Worm (Caenorhabditis elegans) whole organism, young adult: Measurements from ENCODE around the gene Y49E10.25.
A peak's percentile ranks its signal among the peaks of the same experiment; 100 is the strongest.

Experiments
- B0336.3 ChIP-seq: fragments of 200-800 bp; sonication (Bioruptor generic); IDR thresholded peaks from 2 replicates; pipeline ENCODE4 v1.3.6; 2022; ENCODE audit warnings: missing genetic modification characterization, missing compliant biosample characterization
- F10E7.11 ChIP-seq: sonication (generic microtip); optimal IDR thresholded peaks from 2 replicates; lab custom pipeline; 2017; ENCODE audit warnings: mild to moderate bottlenecking, missing genetic modification characterization, moderate library complexity, missing compliant biosample characterization
- F37B4.10 ChIP-seq: fragments of 200-800 bp; sonication (Bioruptor generic); IDR thresholded peaks from 2 replicates; pipeline ENCODE4 v1.3.6; 2022; ENCODE audit warnings: missing genetic modification characterization, missing compliant biosample characterization
- F39B2.1 ChIP-seq: fragments of 200-800 bp; sonication (Bioruptor generic); IDR thresholded peaks from 2 replicates; pipeline ENCODE4 v1.3.6; 2022; ENCODE audit warnings: missing genetic modification reagents, missing genetic modification characterization, missing compliant biosample characterization
- F52B5.7 ChIP-seq: sonication (generic microtip); optimal IDR thresholded peaks from 2 replicates; lab custom pipeline; 2016; ENCODE audit warnings: mild to moderate bottlenecking, missing genetic modification characterization, missing compliant biosample characterization
- F57A8.1 ChIP-seq: fragments of 200-800 bp; sonication (Bioruptor generic); optimal IDR thresholded peaks from 2 replicates; lab custom pipeline; 2018; ENCODE audit warnings: mild to moderate bottlenecking, missing genetic modification characterization, moderate library complexity, missing compliant biosample characterization
- F57C9.4 ChIP-seq: sonication (generic microtip); optimal IDR thresholded peaks from 2 replicates; lab custom pipeline; 2017; ENCODE audit warnings: mild to moderate bottlenecking, missing genetic modification characterization, missing compliant biosample characterization
- K12H6.12 ChIP-seq: fragments of 200-800 bp; sonication (Bioruptor generic); optimal IDR thresholded peaks from 2 replicates; lab custom pipeline; 2018; ENCODE audit warnings: mild to moderate bottlenecking, missing genetic modification characterization, missing compliant biosample characterization
- Y67H2A.10 ChIP-seq: fragments of 200-800 bp; sonication (Bioruptor generic); conservative IDR thresholded peaks from 2 replicates; pipeline ENCODE4 v1.3.6; 2022; ENCODE audit warnings: missing genetic modification reagents, missing genetic modification characterization, missing compliant biosample characterization
- Y95B8A.8 ChIP-seq: fragments of 200-800 bp; sonication (Bioruptor generic); IDR thresholded peaks from 2 replicates; pipeline ENCODE4 v1.3.6; 2022; ENCODE audit warnings: missing genetic modification reagents, missing genetic modification characterization, missing compliant biosample characterization
- aptf-3 ChIP-seq: fragments of 200-800 bp; sonication (Bioruptor generic); IDR thresholded peaks from 2 replicates; pipeline ENCODE4 v1.3.6; 2022; ENCODE audit warnings: missing genetic modification characterization, missing compliant biosample characterization
- attf-3 ChIP-seq: fragments of 200-800 bp; sonication (Bioruptor generic); conservative IDR thresholded peaks from 2 replicates; pipeline ENCODE4 v1.3.6; 2022; ENCODE audit warnings: missing genetic modification reagents, missing genetic modification characterization, missing compliant biosample characterization
- bed-1 ChIP-seq: fragments of 200-800 bp; sonication (Bioruptor generic); IDR thresholded peaks from 2 replicates; pipeline ENCODE4 v1.3.6; 2022; ENCODE audit warnings: missing genetic modification reagents, missing genetic modification characterization, missing compliant biosample characterization
- cebp-1 ChIP-seq, 2 experiments: fragments of 200-800 bp in 1 of 2; sonication (Bioruptor generic) in 1 of 2; sonication (generic microtip) in 1 of 2; IDR thresholded peaks in 1 of 2; optimal IDR thresholded peaks in 1 of 2; 2 replicates each; pipeline versions ENCODE4 v1.3.6 to Lab custom; 2017 to 2022; ENCODE audit warnings: missing compliant biosample characterization in 2 of 2, missing genetic modification characterization in 2 of 2, mild to moderate bottlenecking in 1 of 2, missing genetic modification reagents in 1 of 2, moderate library complexity in 1 of 2
- ceh-79 ChIP-seq: sonication (generic microtip); optimal IDR thresholded peaks from 2 replicates; lab custom pipeline; 2017; ENCODE audit warnings: mild to moderate bottlenecking, missing genetic modification characterization, missing compliant biosample characterization
- die-1 ChIP-seq: sonication (generic microtip); optimal IDR thresholded peaks from 2 replicates; lab custom pipeline; 2016; ENCODE audit warnings: missing genotype, mild to moderate bottlenecking, missing genetic modification characterization, missing compliant biosample characterization
- dox-1 ChIP-seq: fragments of 200-800 bp; sonication (Bioruptor generic); IDR thresholded peaks from 2 replicates; pipeline ENCODE4 v1.3.6; 2022; ENCODE audit warnings: missing genetic modification reagents, missing genetic modification characterization, missing compliant biosample characterization
- egl-18 ChIP-seq: fragments of 200-800 bp; sonication (Bioruptor generic); IDR thresholded peaks from 2 replicates; pipeline ENCODE4 v1.3.6; 2022; ENCODE audit warnings: missing genetic modification reagents, missing genetic modification characterization, missing compliant biosample characterization
- egrh-3 ChIP-seq: fragments of 200-800 bp; sonication (Bioruptor generic); IDR thresholded peaks from 2 replicates; pipeline ENCODE4 v1.3.6; 2022; ENCODE audit warnings: missing genetic modification reagents, missing genetic modification characterization, missing compliant biosample characterization
- ekl-4 ChIP-seq: fragments of 200-800 bp; sonication (Bioruptor generic); IDR thresholded peaks from 2 replicates; pipeline ENCODE4 v1.3.6; 2022; ENCODE audit warnings: missing genetic modification reagents, missing genetic modification characterization, missing compliant biosample characterization
- fkh-3 ChIP-seq: sonication (generic microtip); optimal IDR thresholded peaks from 2 replicates; lab custom pipeline; 2016; ENCODE audit warnings: mild to moderate bottlenecking, missing genetic modification characterization, missing compliant biosample characterization
- hmg-1.2 ChIP-seq: fragments of 200-800 bp; sonication (Bioruptor generic); IDR thresholded peaks from 2 replicates; pipeline ENCODE4 v1.3.6; 2022; ENCODE audit warnings: missing genetic modification reagents, missing genetic modification characterization, missing compliant biosample characterization
- hsf-1 ChIP-seq: fragments of 200-800 bp; sonication (Bioruptor generic); IDR thresholded peaks from 2 replicates; pipeline ENCODE4 v1.3.6; 2022; ENCODE audit warnings: missing genetic modification reagents, missing genetic modification characterization, missing compliant biosample characterization
- lag-1 ChIP-seq: fragments of 200-800 bp; sonication (Bioruptor generic); IDR thresholded peaks from 2 replicates; pipeline ENCODE4 v1.3.6; 2022; ENCODE audit warnings: missing genetic modification reagents, missing genetic modification characterization, missing compliant biosample characterization
- let-607 ChIP-seq, 2 experiments: fragments of 200-800 bp in 1 of 2; sonication (Bioruptor generic) in 1 of 2; sonication (generic microtip) in 1 of 2; optimal IDR thresholded peaks; 2 replicates each; lab custom pipeline; 2016 to 2018; ENCODE audit warnings: mild to moderate bottlenecking in 2 of 2, missing compliant biosample characterization in 2 of 2, missing genetic modification characterization in 2 of 2, moderate library complexity in 2 of 2, missing genotype in 1 of 2
- lin-26 ChIP-seq: fragments of 200-800 bp; sonication (Bioruptor generic); IDR thresholded peaks from 2 replicates; pipeline ENCODE4 v1.3.6; 2022; ENCODE audit warnings: missing genetic modification reagents, missing genetic modification characterization, missing compliant biosample characterization
- lin-54 ChIP-seq: fragments of 200-800 bp; sonication (Bioruptor generic); optimal IDR thresholded peaks from 2 replicates; lab custom pipeline; 2018; ENCODE audit warnings: mild to moderate bottlenecking, missing genetic modification characterization, missing compliant biosample characterization
- lir-1 ChIP-seq: fragments of 200-800 bp; sonication (Bioruptor generic); conservative IDR thresholded peaks from 2 replicates; pipeline ENCODE4 v1.3.6; 2022; ENCODE audit warnings: missing genetic modification reagents, missing genetic modification characterization, missing compliant biosample characterization
- lsy-27 ChIP-seq: sonication (generic microtip); optimal IDR thresholded peaks from 2 replicates; lab custom pipeline; 2017; ENCODE audit warnings: missing genetic modification characterization, mild to moderate bottlenecking, missing compliant biosample characterization, antibody characterized with exemption, missing genotype, borderline replicate concordance; ENCODE audit not compliant: insufficient read depth
- madf-3 ChIP-seq: fragments of 200-800 bp; sonication (Bioruptor generic); IDR thresholded peaks from 2 replicates; pipeline ENCODE4 v1.3.6; 2022; ENCODE audit warnings: missing genetic modification reagents, missing genetic modification characterization, missing compliant biosample characterization
- madf-6 ChIP-seq: fragments of 200-800 bp; sonication (Bioruptor generic); IDR thresholded peaks from 2 replicates; pipeline ENCODE4 v1.3.6; 2022; ENCODE audit warnings: missing genetic modification reagents, missing genetic modification characterization, missing compliant biosample characterization
- madf-8 ChIP-seq: fragments of 200-800 bp; sonication (Bioruptor generic); conservative IDR thresholded peaks from 2 replicates; pipeline ENCODE4 v1.3.6; 2022; ENCODE audit warnings: missing genetic modification reagents, missing genetic modification characterization, missing compliant biosample characterization
- mcd-1 ChIP-seq: fragments of 200-800 bp; sonication (Bioruptor generic); IDR thresholded peaks from 2 replicates; pipeline ENCODE4 v1.3.6; 2022; ENCODE audit warnings: missing genetic modification reagents, missing genetic modification characterization, missing compliant biosample characterization
- mel-28 ChIP-seq: sonication (generic microtip); optimal IDR thresholded peaks from 2 replicates; lab custom pipeline; 2016; ENCODE audit warnings: borderline replicate concordance, mild to moderate bottlenecking, missing genetic modification characterization, missing compliant biosample characterization
- nfyb-1 ChIP-seq: fragments of 200-800 bp; sonication (Bioruptor generic); IDR thresholded peaks from 2 replicates; pipeline ENCODE4 v1.3.6; 2022; ENCODE audit warnings: missing genetic modification reagents, missing genetic modification characterization, missing compliant biosample characterization
- nhr-179 ChIP-seq: sonication (generic microtip); optimal IDR thresholded peaks from 2 replicates; lab custom pipeline; 2016; ENCODE audit warnings: mild to moderate bottlenecking, missing genetic modification characterization, missing compliant biosample characterization
- nhr-80 ChIP-seq: sonication (generic microtip); optimal IDR thresholded peaks from 2 replicates; lab custom pipeline; 2016; ENCODE audit warnings: missing genetic modification characterization, missing compliant biosample characterization
- rec-8 ChIP-seq, 2 experiments: sonication (generic microtip); optimal IDR thresholded peaks; 2 replicates each; lab custom pipeline; 2016; ENCODE audit warnings: mild to moderate bottlenecking in 2 of 2, missing genetic modification characterization in 2 of 2, missing genetic modification reagents in 2 of 2, missing genotype in 2 of 2, missing biosample characterization in 1 of 2, missing compliant biosample characterization in 1 of 2, moderate library complexity in 1 of 2
- sea-2 ChIP-seq: fragments of 200-800 bp; sonication (Bioruptor generic); IDR thresholded peaks from 2 replicates; pipeline ENCODE4 v1.3.6; 2022; ENCODE audit warnings: missing genetic modification characterization, missing compliant biosample characterization
- zfh-2 ChIP-seq: fragments of 200-800 bp; sonication (Bioruptor generic); conservative IDR thresholded peaks from 2 replicates; pipeline ENCODE4 v1.3.6; 2022; ENCODE audit warnings: missing genetic modification reagents, missing genetic modification characterization, missing compliant biosample characterization
- ztf-22 ChIP-seq: fragments of 200-800 bp; sonication (Bioruptor generic); optimal IDR thresholded peaks from 2 replicates; lab custom pipeline; 2018; ENCODE audit warnings: mild to moderate bottlenecking, missing genetic modification characterization, moderate library complexity, missing compliant biosample characterization

Gene Y49E10.25

ce11 chrIII:12495594-12496096, 3.8 kb upstream of the Y49E10.25 start, which contains the start of the genes Y111B2A.1 and Y111B2A.2 (continued):
- TF ChIP-seq hmg-1.2 (GFP tag; lab: Robert Waterston, UW) (peak; percentile 20; the same call in 1 of the 2 replicates), aptf-3 (no peak), fkh-3 (tag; lab: Kevin White, UChicago) (no peak), sea-2 (no peak), lir-1 (no peak)

DNA sequence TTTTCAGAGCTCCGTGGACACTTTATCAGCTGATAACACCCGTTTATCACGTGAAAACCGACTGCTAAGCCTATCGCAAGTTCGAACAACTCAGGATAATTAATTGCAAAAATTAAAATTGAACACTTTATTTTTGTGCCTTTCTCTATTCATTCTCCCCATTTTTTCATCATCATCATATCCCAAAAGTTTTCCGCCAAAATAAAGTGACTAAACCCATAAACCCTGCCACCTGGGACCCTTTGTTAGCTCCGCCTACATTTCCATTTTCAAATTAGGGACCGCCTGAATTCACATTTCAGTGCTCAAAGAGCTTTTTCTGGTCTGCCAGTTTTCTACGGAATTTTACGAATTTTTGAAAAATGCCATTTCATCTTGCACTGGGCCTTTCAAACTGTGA, 7.5 kb downstream of the Y49E10.25 start, which contains the start of gene arrd-16:
Gene arrd-16, plus strand, starts transcription at position 301 of the 400 bp plus-strand sequence.
- TF ChIP-seq madf-6 (GFP tag; lab: Robert Waterston, UW) (no peak), K12H6.12 (tag; lab: Kevin White, UChicago) (no peak), B0336.3 (no peak), nhr-80 (tag; lab: Kevin White, UChicago) (no peak), F39B2.1 (GFP tag; lab: Robert Waterston, UW) (no peak), bed-1 (GFP tag; lab: Robert Waterston, UW) (no peak), mel-28 (tag; lab: Kevin White, UChicago) (no peak), F10E7.11 (no peak), let-607 (tag; optimal IDR thresholded peaks at IDR 0.05; lab: Kevin White, UChicago) (no peak), lsy-27 (no peak)

- TF ChIP-seq ceh-79 (tag; lab: Kevin White, UChicago) = no peak
- no peak for TF ChIP-seq nhr-179 (tag; lab: Kevin White, UChicago)
- TF ChIP-seq egrh-3 = no peak
- TF ChIP-seq egl-18 = no peak
- no peak for TF ChIP-seq rec-8 (tag; optimal IDR thresholded peaks at IDR 0.05; lab: Kevin White, UChicago)
- peak; percentile 82 for TF ChIP-seq hmg-1.2 (GFP tag; lab: Robert Waterston, UW)
- no peak for TF ChIP-seq hsf-1 (GFP tag; lab: Robert Waterston, UW)
- no peak for TF ChIP-seq sea-2
- TF ChIP-seq attf-3 (GFP tag; lab: Robert Waterston, UW) = no peak
- no peak for TF ChIP-seq let-607 (tag; optimal IDR thresholded peaks at IDR 0.05; lab: Kevin White, UChicago)
- TF ChIP-seq Y67H2A.10 (GFP tag; lab: Robert Waterston, UW) = no peak
- no peak for TF ChIP-seq lir-1
- no peak for TF ChIP-seq lin-54 (GFP tag; lab: Kevin White, UChicago)
- TF ChIP-seq zfh-2 (GFP tag; lab: Robert Waterston, UW) = peak; percentile 29; the same call in 1 of the 2 replicates
- no peak for TF ChIP-seq cebp-1 (GFP tag; IDR thresholded peaks at IDR 0.05; lab: Robert Waterston, UW)
- TF ChIP-seq cebp-1 (tag; optimal IDR thresholded peaks at IDR 0.05; lab: Kevin White, UChicago) = peak; percentile 14
- no peak for TF ChIP-seq ztf-22 (GFP tag; lab: Kevin White, UChicago)
- TF ChIP-seq F37B4.10 = no peak
- peak; percentile 15; the same call in 1 of the 2 replicates for TF ChIP-seq mcd-1 (GFP tag; lab: Robert Waterston, UW)
- TF ChIP-seq dox-1 (GFP tag; lab: Robert Waterston, UW) = 0 out of 2 replicates have a peak, but pooled peaks have one; percentile 7
- TF ChIP-seq madf-3 (GFP tag; lab: Robert Waterston, UW) = no peak
- TF ChIP-seq F52B5.7 (tag; lab: Kevin White, UChicago) = no peak
- TF ChIP-seq F57C9.4 (tag; lab: Kevin White, UChicago) = no peak
- no peak for TF ChIP-seq die-1 (tag; lab: Kevin White, UChicago)
- TF ChIP-seq F57A8.1 (GFP tag; lab: Kevin White, UChicago) = no peak
- TF ChIP-seq Y95B8A.8 (GFP tag; lab: Robert Waterston, UW) = no peak
- no peak for TF ChIP-seq lin-26 (GFP tag; lab: Robert Waterston, UW)
- TF ChIP-seq nfyb-1 (GFP tag; lab: Robert Waterston, UW) = no peak
- TF ChIP-seq madf-8 = no peak
- no peak for TF ChIP-seq ekl-4
- no peak for TF ChIP-seq lag-1
Measured at ce11 chrIII:12472497-12472896, 19.4 kb downstream of the Y49E10.25 start, which contains the start of gene cccp-1. Gene cccp-1, plus strand, starts transcription at chrIII:12472873.
